Fruit fly (Drosophila melanogaster) whole organism, embryonic: ENCODE results near the gene LPCAT.

Experiments
- Aef1 ChIP-seq: fragments of 200-800 bp; sonication (Bioruptor generic); IDR thresholded peaks from 3 replicates; pipeline ENCODE4 v1.3.6; 2022; ENCODE audit warnings: missing biosample characterization, missing genetic modification characterization
- Atf3 ChIP-seq: fragments of 200-800 bp; sonication (Bioruptor generic); optimal IDR thresholded peaks from 3 replicates; lab custom pipeline; 2016; ENCODE audit warnings: missing biosample characterization, missing genetic modification characterization
- BEAF-32 ChIP-seq: fragments of 200-800 bp; sonication (Bioruptor generic); optimal IDR thresholded peaks from 3 replicates; lab custom pipeline; 2017; ENCODE audit warnings: missing biosample characterization, missing genetic modification characterization, mild to moderate bottlenecking, moderate library complexity, missing genetic modification reagents
- CG1024 ChIP-seq: fragments of 200-800 bp; sonication (Bioruptor generic); IDR thresholded peaks from 2 replicates; pipeline ENCODE4 v1.3.6; 2022; ENCODE audit warnings: missing biosample characterization, missing genetic modification characterization
- CG17361 ChIP-seq: fragments of 200-800 bp; sonication (Bioruptor generic); IDR thresholded peaks from 3 replicates; pipeline ENCODE4 v1.3.6; 2022; ENCODE audit warnings: missing biosample characterization, missing genetic modification characterization
- CG2116 ChIP-seq: fragments of 200-800 bp; sonication (Bioruptor generic); optimal IDR thresholded peaks from 3 replicates; lab custom pipeline; 2018; ENCODE audit warnings: missing biosample characterization, mild to moderate bottlenecking, missing genetic modification characterization
- CG2199 ChIP-seq: fragments of 200-800 bp; sonication (Bioruptor generic); IDR thresholded peaks from 3 replicates; pipeline ENCODE4 v1.3.6; 2022; ENCODE audit warnings: missing biosample characterization, missing genetic modification characterization
- CG33557 ChIP-seq: fragments of 200-800 bp; sonication (Bioruptor generic); optimal IDR thresholded peaks from 2 replicates; lab custom pipeline; 2019; ENCODE audit warnings: missing biosample characterization, mild to moderate bottlenecking, missing genetic modification characterization, moderate library complexity
- CG3407 ChIP-seq: fragments of 200-800 bp; sonication (Bioruptor generic); optimal IDR thresholded peaks from 2 replicates; lab custom pipeline; 2018; ENCODE audit warnings: missing biosample characterization, mild to moderate bottlenecking, missing genetic modification characterization
- CG3726 ChIP-seq: fragments of 200-800 bp; sonication (Bioruptor generic); IDR thresholded peaks from 3 replicates; pipeline ENCODE4, ENCODE4 v1.3.6; 2022; ENCODE audit warnings: missing biosample characterization, missing genetic modification characterization
- CG6765 ChIP-seq: fragments of 200-800 bp; sonication (Bioruptor generic); optimal IDR thresholded peaks from 3 replicates; lab custom pipeline; 2017; ENCODE audit warnings: missing biosample characterization, mild to moderate bottlenecking, missing genetic modification characterization
- CG7372 ChIP-seq: fragments of 200-800 bp; sonication (Bioruptor generic); IDR thresholded peaks from 2 replicates; pipeline ENCODE4 v1.3.6; 2022; ENCODE audit warnings: missing biosample characterization, missing genetic modification characterization
- CG9437 ChIP-seq: fragments of 200-800 bp; sonication (Bioruptor generic); optimal IDR thresholded peaks from 2 replicates; lab custom pipeline; 2018; ENCODE audit warnings: missing biosample characterization, mild to moderate bottlenecking, missing genetic modification characterization
- CG9797 ChIP-seq: fragments of 200-800 bp; sonication (Bioruptor generic); optimal IDR thresholded peaks from 3 replicates; lab custom pipeline; 2018; ENCODE audit warnings: missing biosample characterization, mild to moderate bottlenecking, missing genetic modification characterization
- CG9876 ChIP-seq: fragments of 200-800 bp; sonication (Bioruptor generic); optimal IDR thresholded peaks from 2 replicates; lab custom pipeline; 2016; ENCODE audit warnings: missing biosample characterization, missing genetic modification characterization
- CHES-1-like ChIP-seq: fragments of 200-800 bp; sonication (Bioruptor generic); optimal IDR thresholded peaks from 2 replicates; lab custom pipeline; 2016; ENCODE audit warnings: missing biosample characterization, missing genetic modification characterization
- CoRest ChIP-seq: fragments of 200-800 bp; sonication (Bioruptor generic); optimal IDR thresholded peaks from 3 replicates; lab custom pipeline; 2018; ENCODE audit warnings: missing biosample characterization, mild to moderate bottlenecking, missing genetic modification characterization, moderate library complexity
- D19B ChIP-seq: fragments of 200-800 bp; sonication (Bioruptor generic); optimal IDR thresholded peaks from 2 replicates; lab custom pipeline; 2017; ENCODE audit warnings: missing biosample characterization, mild to moderate bottlenecking, missing genetic modification characterization
- Deaf1 ChIP-seq: fragments of 200-800 bp; optimal IDR thresholded peaks from 3 replicates; lab custom pipeline; 2019; ENCODE audit warnings: missing biosample characterization, mild to moderate bottlenecking, missing genetic modification characterization, moderate library complexity
- Eip74EF ChIP-seq, 2 experiments: fragments of 200-800 bp in 1 of 2; fragments of >200 bp in 1 of 2; sonication (Bioruptor generic) in 1 of 2; optimal IDR thresholded peaks; 2 replicates each; lab custom pipeline; 2017 to 2019; ENCODE audit warnings: missing biosample characterization in 2 of 2, missing genetic modification characterization in 2 of 2, mild to moderate bottlenecking in 1 of 2, moderate library complexity in 1 of 2
- Ets97D ChIP-seq: fragments of 200-800 bp; sonication (Bioruptor generic); optimal IDR thresholded peaks from 3 replicates; lab custom pipeline; 2016; ENCODE audit warnings: missing biosample characterization, missing genetic modification characterization
- GATAe ChIP-seq: fragments of 200-800 bp; sonication (Bioruptor generic); conservative IDR thresholded peaks from 2 replicates; pipeline ENCODE4 v1.3.6; 2022; ENCODE audit warnings: missing biosample characterization, missing genetic modification characterization
- Hand ChIP-seq: fragments of 200-800 bp; sonication (Bioruptor generic); optimal IDR thresholded peaks from 2 replicates; lab custom pipeline; 2017; ENCODE audit warnings: mild to moderate bottlenecking, missing biosample characterization, missing genetic modification reagents, missing genetic modification characterization
- NfI ChIP-seq: fragments of 200-800 bp; sonication (Bioruptor generic); optimal IDR thresholded peaks from 3 replicates; lab custom pipeline; 2018; ENCODE audit warnings: missing biosample characterization, mild to moderate bottlenecking, missing genetic modification characterization, moderate library complexity
- Poxn ChIP-seq: fragments of 200-800 bp; sonication (Bioruptor generic); IDR thresholded peaks from 2 replicates; pipeline ENCODE4 v1.3.6; 2022; ENCODE audit warnings: missing biosample characterization, missing genetic modification characterization
- Ravus ChIP-seq: fragments of 200-800 bp; sonication (Bioruptor generic); IDR thresholded peaks from 2 replicates; pipeline ENCODE4 v1.3.6; 2022; ENCODE audit warnings: missing biosample characterization, missing genetic modification characterization
- Taf1 ChIP-seq: fragments of 200-800 bp; sonication (Bioruptor generic); IDR thresholded peaks from 2 replicates; pipeline ENCODE4 v1.3.6; 2022; ENCODE audit warnings: missing biosample characterization, missing genetic modification characterization
- ap ChIP-seq: fragments of 200-800 bp; sonication (Bioruptor generic); IDR thresholded peaks from 2 replicates; pipeline ENCODE4 v1.3.6; 2022; ENCODE audit warnings: missing biosample characterization, missing genetic modification characterization
- cad ChIP-seq: fragments of >200 bp; optimal IDR thresholded peaks from 2 replicates; lab custom pipeline; 2017; ENCODE audit warnings: missing biosample characterization, missing genetic modification characterization
- cg ChIP-seq: fragments of 200-800 bp; sonication (Bioruptor generic); optimal IDR thresholded peaks from 3 replicates; lab custom pipeline; 2019; ENCODE audit warnings: missing biosample characterization, mild to moderate bottlenecking, missing genetic modification characterization, moderate library complexity
- crc ChIP-seq: fragments of 200-800 bp; sonication (Bioruptor generic); optimal IDR thresholded peaks from 2 replicates; lab custom pipeline; 2016; ENCODE audit warnings: missing biosample characterization, missing genetic modification characterization
- dati ChIP-seq: fragments of 200-800 bp; sonication (Bioruptor generic); IDR thresholded peaks from 2 replicates; pipeline ENCODE4 v1.3.6; 2022; ENCODE audit warnings: missing biosample characterization, missing genetic modification characterization
- gcm2 ChIP-seq: fragments of 200-800 bp; sonication (Bioruptor generic); optimal IDR thresholded peaks from 2 replicates; lab custom pipeline; 2016; ENCODE audit warnings: missing biosample characterization, missing genetic modification characterization
- gsb-n ChIP-seq: fragments of 200-800 bp; sonication (Bioruptor generic); optimal IDR thresholded peaks from 3 replicates; lab custom pipeline; 2018; ENCODE audit warnings: missing biosample characterization, mild to moderate bottlenecking, missing genetic modification characterization
- kay ChIP-seq: fragments of 200-800 bp; sonication (Bioruptor generic); optimal IDR thresholded peaks from 2 replicates; lab custom pipeline; 2016; ENCODE audit warnings: missing biosample characterization, missing genetic modification characterization
- kni ChIP-seq: fragments of 200-800 bp; sonication (Bioruptor generic); optimal IDR thresholded peaks from 3 replicates; lab custom pipeline; 2017; ENCODE audit warnings: mild to moderate bottlenecking, missing biosample characterization, missing genetic modification reagents, missing genetic modification characterization
- pnt ChIP-seq: fragments of 200-800 bp; sonication (Bioruptor generic); optimal IDR thresholded peaks from 3 replicates; lab custom pipeline; 2016; ENCODE audit warnings: missing biosample characterization, missing genetic modification characterization
- ranshi ChIP-seq: fragments of 200-800 bp; sonication (Bioruptor generic); IDR thresholded peaks from 2 replicates; pipeline ENCODE4 v1.3.6; 2022; ENCODE audit warnings: missing biosample characterization, missing genetic modification characterization
- usp ChIP-seq: fragments of >200 bp; optimal IDR thresholded peaks from 2 replicates; lab custom pipeline; 2017; ENCODE audit warnings: missing biosample characterization, missing genetic modification characterization
- yki ChIP-seq: fragments of >200 bp; optimal IDR thresholded peaks from 3 replicates; lab custom pipeline; 2018

The LPCAT gene

DNA sequence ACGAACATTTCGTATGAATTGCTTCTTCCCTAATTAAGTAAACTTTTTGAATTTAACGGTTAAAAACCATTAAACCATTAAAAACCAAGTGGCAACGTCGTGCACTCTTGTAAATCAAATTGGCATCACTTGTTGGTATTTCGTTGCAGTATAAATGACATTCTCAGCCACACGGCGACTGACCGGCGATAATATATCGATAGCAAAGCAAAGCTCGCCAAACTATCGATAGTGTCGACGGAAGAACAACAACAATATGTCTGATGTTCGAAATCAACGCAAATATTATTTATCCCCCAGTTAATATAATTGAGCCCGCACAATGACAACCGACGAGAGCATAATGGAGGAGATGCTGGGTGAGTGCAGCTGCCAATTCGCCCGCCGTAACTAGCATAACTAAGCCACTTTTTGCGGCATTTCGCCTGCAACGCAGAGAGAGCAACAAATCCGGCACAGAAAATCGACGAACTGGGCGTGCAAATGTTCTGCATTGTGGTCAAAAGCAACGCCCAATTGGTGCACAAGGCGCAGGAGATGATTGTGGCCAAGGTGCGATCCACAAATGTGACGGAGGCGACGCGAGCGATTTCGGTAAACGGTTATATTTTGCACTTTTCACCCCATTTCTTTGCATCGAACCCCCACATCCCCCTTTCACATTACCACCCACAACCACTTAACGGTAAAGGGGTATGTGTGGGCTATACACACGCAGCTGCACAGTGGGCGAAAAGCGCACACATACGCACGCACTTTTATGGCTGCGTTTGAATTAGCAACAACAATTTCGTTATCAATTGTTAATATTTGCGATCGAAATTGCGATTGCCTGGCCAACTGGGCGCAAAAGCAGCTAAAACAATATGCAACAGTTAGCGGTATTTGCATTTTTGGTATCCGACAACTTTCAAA is 21.3 kb upstream of the LPCAT start, which contains the start of gene Gga (continued):
- TF ChIP-seq dati (GFP tag; lab: Robert Waterston, UW) (no peak), ranshi (GFP tag; lab: Robert Waterston, UW) (no peak), CG9876 (GFP tag; lab: Kevin White, UChicago) (no peak), CHES-1-like (no peak), Ravus (GFP tag; lab: Robert Waterston, UW) (no peak), Poxn (no peak), CoRest (peak; percentile 7), gsb-n (tag; lab: Kevin White, UChicago) (no peak), yki (lab: Kevin White, UChicago) (no peak), Atf3 (no peak), CG3726 (GFP tag; lab: Robert Waterston, UW) (no peak), Hand (GFP tag; lab: Kevin White, UChicago) (no peak), BEAF-32 (GFP tag; lab: Kevin White, UChicago) (peak; percentile 89), cg (GFP tag; lab: Kevin White, UChicago) (peak; percentile 54), CG2199 (GFP tag; lab: Robert Waterston, UW) (no peak), CG6765 (no peak), kni (GFP tag; lab: Kevin White, UChicago) (no peak), pnt (GFP tag; lab: Kevin White, UChicago) (no peak), CG7372 (GFP tag; lab: Robert Waterston, UW) (no peak), CG33557 (no peak), CG9437 (no peak), CG1024 (GFP tag; lab: Robert Waterston, UW) (no peak), Ets97D (peak; percentile 71), CG17361 (GFP tag; lab: Robert Waterston, UW) (no peak), CG3407 (GFP tag; lab: Kevin White, UChicago) (no peak), cad (GFP tag; lab: Kevin White, UChicago) (no peak), CG9797 (GFP tag; lab: Kevin White, UChicago) (no peak), kay (GFP tag; lab: Kevin White, UChicago) (no peak), Taf1 (no peak), usp (GFP tag; lab: Kevin White, UChicago) (no peak), ap (no peak), Eip74EF (GFP tag; optimal IDR thresholded peaks at IDR 0.05; lab: Kevin White, UChicago) (no peak), CG2116 (GFP tag; lab: Kevin White, UChicago) (peak; percentile 51), Deaf1 (tag; lab: Kevin White, UChicago) (no peak), crc (GFP tag; lab: Kevin White, UChicago) (no peak), GATAe (GFP tag; lab: Robert Waterston, UW) (no peak), NfI (no peak), gcm2 (no peak), D19B (GFP tag; lab: Kevin White, UChicago) (no peak), Aef1 (GFP tag; lab: Robert Waterston, UW) (peak; percentile 58; the same call in 2 of the 3 replicates)
